Worm (Caenorhabditis elegans) whole organism, mixed stage, embryonic: ENCODE data around the gene H01G02.1.

ENCODE experiments used
- ceh-39 ChIP-seq: fragments of 150-350 bp; optimal IDR thresholded peaks from 2 replicates; lab custom pipeline; 2014; ENCODE audit warnings: missing biosample characterization, missing genetic modification characterization
- drap-1 ChIP-seq: fragments of 200-800 bp; sonication (Bioruptor generic); optimal IDR thresholded peaks from 3 replicates; lab custom pipeline; 2018; ENCODE audit warnings: mild to moderate bottlenecking, missing genetic modification characterization, missing compliant biosample characterization
- nhr-12 ChIP-seq: fragments of 150-350 bp; optimal IDR thresholded peaks from 2 replicates; lab custom pipeline; 2014; ENCODE audit warnings: missing biosample characterization, missing genetic modification characterization
- pha-4 ChIP-seq: fragments of 150-350 bp; optimal IDR thresholded peaks from 2 replicates; lab custom pipeline; 2018; ENCODE audit warnings: missing biosample characterization, missing genetic modification reagents, missing genetic modification characterization
- unc-39 ChIP-seq: fragments of 150-350 bp; optimal IDR thresholded peaks from 2 replicates; lab custom pipeline; 2014; ENCODE audit warnings: missing biosample characterization, missing genetic modification characterization

DNA sequence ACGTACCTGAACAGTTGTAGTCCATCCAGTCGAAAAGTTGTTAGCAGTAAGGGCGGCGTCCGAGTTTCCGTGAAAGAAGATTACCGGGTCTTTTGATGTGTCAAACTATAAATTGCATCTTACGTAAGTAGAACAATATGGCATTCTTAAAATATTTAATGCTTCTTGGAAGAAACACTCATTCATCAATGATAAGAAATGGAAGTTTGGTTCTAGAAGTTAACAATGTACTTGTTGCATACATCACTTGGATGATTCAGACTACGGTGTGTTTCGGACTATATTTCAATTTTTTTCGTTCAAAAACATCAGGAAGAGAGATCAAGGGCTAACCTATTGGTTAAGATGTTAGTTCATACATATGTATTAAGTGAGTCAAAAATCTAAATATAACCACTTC lies 31.8 kb downstream of the H01G02.1 start:
- TF ChIP-seq nhr-12 (tag; lab: Kevin White, UChicago) (no peak), drap-1 (no peak), pha-4 (tag; lab: Kevin White, UChicago) (no peak), ceh-39 (tag; lab: Kevin White, UChicago) (no peak), unc-39 (tag; lab: Kevin White, UChicago) (no peak)
